Worm (Caenorhabditis elegans): ENCODE results near the gene C25E10.5.

ce11 chrV:8984783-8985182 is 45.6 kb upstream of the C25E10.5 start:
- TF ChIP-seq ztf-29 (GFP tag; IDR thresholded peaks at IDR 0.05), result no peak
- TF ChIP-seq klf-2 (GFP tag; conservative IDR thresholded peaks at IDR 0.05), result no peak
- TF ChIP-seq ref-1 (GFP tag; conservative IDR thresholded peaks at IDR 0.05), result no peak
- TF ChIP-seq flt-1 (GFP tag; IDR thresholded peaks at IDR 0.05), result no peak
- TF ChIP-seq med-1 (GFP tag; optimal IDR thresholded peaks at IDR 0.05; ENCODE audit: insufficient read depth), result no peak
- TF ChIP-seq cog-1 (tag; optimal IDR thresholded peaks at IDR 0.05), result no peak
- TF ChIP-seq tab-1 (GFP tag; IDR thresholded peaks at IDR 0.05), result no peak
- TF ChIP-seq T22C8.4 (GFP tag; IDR thresholded peaks at IDR 0.05), result no peak
- no peak for TF ChIP-seq ztf-23 (GFP tag; IDR thresholded peaks at IDR 0.05)
